Fruit fly (Drosophila melanogaster) whole organism, adult: Measurements from ENCODE around the gene Tfb5.
A peak's percentile ranks its signal among the peaks of the same experiment; 100 is the strongest.

Experiments
- CG1620 ChIP-seq: fragments of 200-800 bp; sonication (Bioruptor generic); optimal IDR thresholded peaks from 2 replicates; lab custom pipeline; 2016; ENCODE audit warnings: missing biosample characterization, missing genetic modification characterization
- Clk ChIP-seq: fragments of 200-800 bp; sonication (Bioruptor generic); optimal IDR thresholded peaks from 2 replicates; lab custom pipeline; 2017; ENCODE audit warnings: missing biosample characterization, missing genetic modification characterization
- Crg-1 ChIP-seq: fragments of 200-800 bp; sonication (Bioruptor generic); optimal IDR thresholded peaks from 2 replicates; lab custom pipeline; 2016; ENCODE audit warnings: missing biosample characterization, missing genetic modification characterization
- Hr96 ChIP-seq: fragments of 200-800 bp; sonication (Bioruptor generic); optimal IDR thresholded peaks from 2 replicates; lab custom pipeline; 2016; ENCODE audit warnings: missing biosample characterization, missing genetic modification characterization
- Mnt ChIP-seq: fragments of 200-800 bp; sonication (Bioruptor generic); optimal IDR thresholded peaks from 2 replicates; lab custom pipeline; 2016; ENCODE audit warnings: missing biosample characterization, mild to moderate bottlenecking, missing genetic modification characterization
- kay ChIP-seq: fragments of 200-800 bp; sonication (Bioruptor generic); peaks from one replicate; lab custom pipeline; 2016; ENCODE audit warnings: missing biosample characterization, missing genetic modification characterization, borderline replicate concordance
- ovo ChIP-seq: fragments of 200-800 bp; sonication (Bioruptor generic); optimal IDR thresholded peaks from 2 replicates; lab custom pipeline; 2016; ENCODE audit warnings: missing biosample characterization, missing genetic modification characterization

- TF ChIP-seq kay (GFP tag; lab: Kevin White, UChicago) (no peak), Mnt (GFP tag; lab: Kevin White, UChicago) (no peak), Clk (GFP tag; lab: Kevin White, UChicago) (no peak), Hr96 (GFP tag; lab: Kevin White, UChicago) (no peak), ovo (GFP tag; lab: Kevin White, UChicago) (peak; percentile 42), CG1620 (GFP tag; lab: Kevin White, UChicago) (no peak), Crg-1 (GFP tag; lab: Kevin White, UChicago) (no peak)
Observed at dm6 chr2L:5006323-5006722, 4.3 kb downstream of the Tfb5 start.
